Worm (Caenorhabditis elegans): ENCODE measurements around the gene F14H12.7.

DNA sequence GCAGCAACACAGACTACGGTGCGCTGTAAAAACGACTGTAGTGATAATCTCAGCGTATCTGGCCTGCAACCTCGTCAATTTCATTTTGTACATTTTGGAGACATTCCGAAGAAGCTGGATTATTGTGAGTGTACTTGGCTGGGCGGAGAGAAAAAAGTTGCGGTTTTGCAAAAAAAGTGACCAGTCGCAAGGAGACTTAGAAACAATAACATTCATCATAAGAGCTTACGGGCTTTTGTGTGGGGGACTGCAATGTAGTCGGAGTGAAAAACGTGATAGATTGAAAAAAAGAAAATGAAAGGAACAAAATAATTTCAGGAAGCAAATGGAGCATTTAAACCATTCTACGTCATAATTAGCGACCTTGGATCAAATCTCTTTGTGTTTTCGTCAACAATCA, 46.0 kb upstream of the F14H12.7 start:
- no peak for TF ChIP-seq him-1 (tag; optimal IDR thresholded peaks at IDR 0.05)
- no peak for TF ChIP-seq dao-5 (tag; optimal IDR thresholded peaks at IDR 0.05)

Measured in whole organism, L4/young adult.